Worm (Caenorhabditis elegans) whole organism, late embryonic: ENCODE measurements around the gene smf-2.

Experiments used
- T23F11.4 ChIP-seq: fragments of 200-800 bp; sonication (Bioruptor generic); optimal IDR thresholded peaks from 2 replicates; lab custom pipeline; 2018; ENCODE audit warnings: mild to moderate bottlenecking, missing genetic modification characterization, missing compliant biosample characterization
- pag-3 ChIP-seq: sonication (generic microtip); optimal IDR thresholded peaks from 2 replicates; lab custom pipeline; 2016; ENCODE audit warnings: missing compliant biosample characterization, missing genetic modification characterization, borderline replicate concordance
- pros-1 ChIP-seq: fragments of 150-350 bp; optimal IDR thresholded peaks from 2 replicates; lab custom pipeline; 2014; ENCODE audit warnings: missing biosample characterization, missing genetic modification reagents, missing genetic modification characterization
- rnt-1 ChIP-seq: sonication (generic microtip); optimal IDR thresholded peaks from 2 replicates; lab custom pipeline; 2016; ENCODE audit warnings: missing genetic modification characterization, missing compliant biosample characterization
- sdc-2 ChIP-seq: sonication (generic microtip); optimal IDR thresholded peaks from 2 replicates; lab custom pipeline; 2016; ENCODE audit warnings: missing genotype, missing genetic modification characterization, missing compliant biosample characterization

ce11 chrX:6687756-6688155, 30.7 kb downstream of the smf-2 start:
- TF ChIP-seq rnt-1 (no peak), pros-1 (tag; lab: Kevin White, UChicago) (no peak), pag-3 (tag; lab: Kevin White, UChicago) (no peak), sdc-2 (tag; lab: Kevin White, UChicago) (no peak), T23F11.4 (no peak)
